Worm (Caenorhabditis elegans) whole organism, L2 larva: Measurements from ENCODE around the gene Y39A1C.1.
A peak's percentile ranks its signal among the peaks of the same experiment; 100 is the strongest.

Experiments
- blmp-1 ChIP-seq: sonication (generic microtip); optimal IDR thresholded peaks from 2 replicates; lab custom pipeline; 2017; ENCODE audit warnings: missing genetic modification characterization, mild to moderate bottlenecking, missing compliant biosample characterization, antibody characterized with exemption, moderate library complexity; ENCODE audit not compliant: insufficient read depth
- mdl-1 ChIP-seq, 2 experiments: fragments of 150-350 bp in 1 of 2; sonication (generic microtip) in 1 of 2; optimal IDR thresholded peaks; 2 replicates each; lab custom pipeline; 2017; ENCODE audit warnings: missing biosample characterization in 2 of 2, missing genetic modification characterization in 2 of 2
- unc-55 ChIP-seq: fragments of 150-350 bp; sonication (generic microtip); optimal IDR thresholded peaks from 3 replicates; lab custom pipeline; 2014; ENCODE audit warnings: missing biosample characterization, missing genetic modification reagents, missing genetic modification characterization

DNA sequence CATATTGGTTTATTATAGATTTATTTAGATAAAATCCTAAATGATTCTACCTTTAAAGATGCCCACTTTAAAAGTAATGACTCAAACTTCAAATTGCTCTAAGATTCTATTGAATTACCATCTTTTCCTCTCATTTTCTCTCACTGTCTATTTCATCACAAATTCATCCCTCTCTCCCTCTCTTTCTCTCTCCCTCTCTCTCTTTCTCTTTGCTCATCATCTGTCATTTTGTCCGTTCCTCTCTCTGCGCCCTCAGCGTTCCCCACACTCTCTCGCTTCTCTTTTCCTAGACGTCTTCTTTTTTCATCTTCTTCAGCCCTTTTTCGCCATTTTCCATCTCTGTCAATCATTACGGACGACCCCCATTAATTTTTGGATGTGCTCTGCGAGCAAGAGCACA is 49.9 kb downstream of the Y39A1C.1 start:
- peak; percentile 70 for TF ChIP-seq unc-55
- TF ChIP-seq mdl-1 (tag; optimal IDR thresholded peaks at IDR 0.05; lab: Kevin White, UChicago), result no peak
- peak; percentile 35 for TF ChIP-seq blmp-1 (tag; lab: Kevin White, UChicago)
